Fruit fly (Drosophila melanogaster) whole organism, prepupa: Measurements from ENCODE around the gene P5CDh2.

ENCODE experiments used
- CG3032 ChIP-seq: fragments of 200-800 bp; optimal IDR thresholded peaks from 2 replicates; lab custom pipeline; 2019; ENCODE audit warnings: missing biosample characterization, mild to moderate bottlenecking, missing genetic modification characterization, moderate library complexity
- CG8319 ChIP-seq: fragments of 200-800 bp; sonication (Bioruptor generic); optimal IDR thresholded peaks from 3 replicates; lab custom pipeline; 2016; ENCODE audit warnings: missing biosample characterization, missing genetic modification characterization
- Ets21C ChIP-seq: fragments of 200-800 bp; sonication (Bioruptor generic); optimal IDR thresholded peaks from 3 replicates; lab custom pipeline; 2016; ENCODE audit warnings: missing biosample characterization, missing genetic modification characterization
- OdsH ChIP-seq: fragments of 200-800 bp; sonication (Bioruptor generic); optimal IDR thresholded peaks from 3 replicates; lab custom pipeline; 2016; ENCODE audit warnings: missing biosample characterization, missing genetic modification characterization
- fd59A ChIP-seq: fragments of 200-800 bp; sonication (Bioruptor generic); optimal IDR thresholded peaks from 2 replicates; lab custom pipeline; 2017; ENCODE audit warnings: missing biosample characterization, mild to moderate bottlenecking, missing genetic modification characterization, missing genetic modification reagents
- fkh ChIP-seq: fragments of 200-800 bp; sonication (Bioruptor generic); optimal IDR thresholded peaks from 3 replicates; lab custom pipeline; 2017; ENCODE audit warnings: missing biosample characterization, mild to moderate bottlenecking, missing genetic modification characterization, moderate library complexity
- pdm3 ChIP-seq: fragments of 200-800 bp; sonication (Bioruptor generic); optimal IDR thresholded peaks from 3 replicates; lab custom pipeline; 2016; ENCODE audit warnings: missing biosample characterization, missing genetic modification characterization

DNA sequence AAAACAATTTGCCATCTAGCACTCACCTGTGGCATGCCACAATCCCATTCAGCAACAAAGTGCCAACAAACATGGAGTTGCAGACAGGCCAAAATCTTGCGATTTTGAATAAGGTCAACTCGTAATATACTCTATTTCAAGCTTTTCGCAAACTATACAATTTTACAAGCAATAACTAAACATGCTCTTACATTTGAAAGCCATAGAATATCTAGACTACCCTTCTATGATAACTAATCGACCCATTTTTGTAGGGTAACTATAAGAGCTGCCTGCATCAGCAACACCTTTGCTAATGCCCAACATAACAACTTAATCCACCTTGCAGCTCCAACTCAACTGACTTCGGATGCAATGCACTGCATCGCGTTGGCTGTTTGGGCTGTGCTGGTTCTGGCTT is 42.8 kb downstream of the P5CDh2 start:
- TF ChIP-seq CG8319 (GFP tag; lab: Kevin White, UChicago) (no peak), pdm3 (GFP tag; lab: Kevin White, UChicago) (no peak), OdsH (GFP tag; lab: Kevin White, UChicago) (no peak), fd59A (no peak), CG3032 (tag; lab: Kevin White, UChicago) (no peak), Ets21C (GFP tag; lab: Kevin White, UChicago) (no peak), fkh (GFP tag; lab: Kevin White, UChicago) (no peak)
